Fruit fly (Drosophila melanogaster) whole organism, embryonic: ENCODE data around the gene nudE.
A peak's percentile ranks its signal among the peaks of the same experiment; 100 is the strongest.

Source experiments
- Ada2b ChIP-seq: fragments of 200-800 bp; sonication (Bioruptor generic); IDR thresholded peaks from 2 replicates; pipeline ENCODE4 v1.3.6; 2022; ENCODE audit warnings: missing biosample characterization, missing genetic modification characterization
- Asciz ChIP-seq: fragments of 200-800 bp; sonication (Bioruptor generic); optimal IDR thresholded peaks from 2 replicates; lab custom pipeline; 2017; ENCODE audit warnings: missing biosample characterization, mild to moderate bottlenecking, missing genetic modification characterization, missing genetic modification reagents
- CG10462 ChIP-seq: fragments of 200-800 bp; sonication (Bioruptor generic); optimal IDR thresholded peaks from 2 replicates; lab custom pipeline; 2016; ENCODE audit warnings: missing biosample characterization, missing genetic modification characterization
- CG11504 ChIP-seq: fragments of 200-800 bp; sonication (Bioruptor generic); optimal IDR thresholded peaks from 3 replicates; lab custom pipeline; 2019; ENCODE audit warnings: missing biosample characterization, mild to moderate bottlenecking, missing genetic modification characterization, moderate library complexity
- CG11695 ChIP-seq: fragments of 200-800 bp; sonication (Bioruptor generic); IDR thresholded peaks from 3 replicates; pipeline ENCODE4 v1.3.6; 2022; ENCODE audit warnings: missing biosample characterization, missing genetic modification characterization
- CG1529 ChIP-seq: fragments of 200-800 bp; sonication (Bioruptor generic); optimal IDR thresholded peaks from 3 replicates; lab custom pipeline; 2018; ENCODE audit warnings: missing biosample characterization, missing genetic modification characterization
- CG1603 ChIP-seq: fragments of 200-800 bp; sonication (Bioruptor generic); optimal IDR thresholded peaks from 2 replicates; lab custom pipeline; 2019; ENCODE audit warnings: missing biosample characterization, mild to moderate bottlenecking, missing genetic modification characterization, moderate library complexity
- CG17328 ChIP-seq: fragments of 200-800 bp; sonication (Bioruptor generic); IDR thresholded peaks from 2 replicates; pipeline ENCODE4 v1.3.6; 2022; ENCODE audit warnings: missing biosample characterization, missing genetic modification characterization
- CG2199 ChIP-seq: fragments of 200-800 bp; sonication (Bioruptor generic); IDR thresholded peaks from 3 replicates; pipeline ENCODE4 v1.3.6; 2022; ENCODE audit warnings: missing biosample characterization, missing genetic modification characterization
- CG2875 ChIP-seq: fragments of 200-800 bp; sonication (Bioruptor generic); optimal IDR thresholded peaks from 2 replicates; lab custom pipeline; 2017; ENCODE audit warnings: missing biosample characterization, mild to moderate bottlenecking, missing genetic modification characterization, missing genetic modification reagents
- CG3407 ChIP-seq: fragments of 200-800 bp; sonication (Bioruptor generic); optimal IDR thresholded peaks from 2 replicates; lab custom pipeline; 2018; ENCODE audit warnings: missing biosample characterization, mild to moderate bottlenecking, missing genetic modification characterization
- CG4328 ChIP-seq: fragments of 200-800 bp; sonication (Bioruptor generic); optimal IDR thresholded peaks from 3 replicates; lab custom pipeline; 2017; ENCODE audit warnings: missing biosample characterization, missing genetic modification reagents, missing genetic modification characterization
- CG4730 ChIP-seq: fragments of 200-800 bp; sonication (Bioruptor generic); IDR thresholded peaks from 2 replicates; pipeline ENCODE4 v1.3.6; 2022; ENCODE audit warnings: missing biosample characterization, missing genetic modification characterization
- CG8478 ChIP-seq: fragments of >200 bp; optimal IDR thresholded peaks from 2 replicates; lab custom pipeline; 2018
- CG8765 ChIP-seq: fragments of 200-800 bp; sonication (Bioruptor generic); IDR thresholded peaks from 2 replicates; pipeline ENCODE4 v1.3.6; 2022; ENCODE audit warnings: missing biosample characterization, missing genetic modification characterization
- CG8944 ChIP-seq: fragments of 200-800 bp; sonication (Bioruptor generic); optimal IDR thresholded peaks from 3 replicates; lab custom pipeline; 2016; ENCODE audit warnings: missing biosample characterization, missing genetic modification characterization
- CG9727 ChIP-seq: fragments of 200-800 bp; sonication (Bioruptor generic); optimal IDR thresholded peaks from 3 replicates; lab custom pipeline; 2017; ENCODE audit warnings: missing biosample characterization, mild to moderate bottlenecking, missing genetic modification characterization
- CHES-1-like ChIP-seq: fragments of 200-800 bp; sonication (Bioruptor generic); optimal IDR thresholded peaks from 2 replicates; lab custom pipeline; 2016; ENCODE audit warnings: missing biosample characterization, missing genetic modification characterization
- Doc3 ChIP-seq: fragments of 200-800 bp; sonication (Bioruptor generic); IDR thresholded peaks from 3 replicates; pipeline ENCODE4 v1.3.6; 2022; ENCODE audit warnings: missing biosample characterization, missing genetic modification characterization; ENCODE audit not compliant: partially characterized antibody
- Hr51 ChIP-seq, 2 experiments: fragments of 200-800 bp; sonication (Bioruptor generic); optimal IDR thresholded peaks; 2 replicates in 1 of 2; 3 replicates in 1 of 2; lab custom pipeline; 2016 to 2018; ENCODE audit warnings: missing biosample characterization in 2 of 2, missing genetic modification characterization in 2 of 2, mild to moderate bottlenecking in 1 of 2, moderate library complexity in 1 of 2
- Max ChIP-seq: fragments of 200-800 bp; sonication (Bioruptor generic); optimal IDR thresholded peaks from 2 replicates; lab custom pipeline; 2016; ENCODE audit warnings: missing biosample characterization, mild to moderate bottlenecking, missing genetic modification characterization
- PHDP ChIP-seq: fragments of 200-800 bp; sonication (Bioruptor generic); optimal IDR thresholded peaks from 3 replicates; lab custom pipeline; 2018; ENCODE audit warnings: missing biosample characterization, mild to moderate bottlenecking, missing genetic modification characterization, moderate library complexity
- Pdp1 ChIP-seq, 2 experiments: fragments of 200-800 bp; sonication (Bioruptor generic); optimal IDR thresholded peaks; 3 replicates each; lab custom pipeline; 2016; ENCODE audit warnings: missing biosample characterization in 2 of 2, missing genetic modification characterization in 2 of 2, mild to moderate bottlenecking in 1 of 2, moderate library complexity in 1 of 2
- Rx ChIP-seq: fragments of 200-800 bp; sonication (Bioruptor generic); IDR thresholded peaks from 2 replicates; pipeline ENCODE4 v1.3.6; 2022; ENCODE audit warnings: missing biosample characterization, missing genetic modification characterization
- Sry-β ChIP-seq: fragments of 200-800 bp; sonication (Bioruptor generic); optimal IDR thresholded peaks from 2 replicates; lab custom pipeline; 2018; ENCODE audit warnings: missing biosample characterization, mild to moderate bottlenecking, missing genetic modification characterization, moderate library complexity
- Stat92E ChIP-seq, 3 experiments: fragments of >200 bp in 2 of 3; fragments of 200-800 bp in 1 of 3; sonication (Bioruptor generic) in 1 of 3; optimal IDR thresholded peaks; 2 replicates each; lab custom pipeline; 2017 to 2019; ENCODE audit warnings: missing biosample characterization in 3 of 3, missing genetic modification characterization in 3 of 3, mild to moderate bottlenecking in 1 of 3, moderate library complexity in 1 of 3
- Trl ChIP-seq, 3 experiments: fragments of >200 bp in 2 of 3; fragments of 200-800 bp in 1 of 3; sonication (Bioruptor generic) in 1 of 3; optimal IDR thresholded peaks; 2 replicates in 1 of 3; 3 replicates in 2 of 3; lab custom pipeline; 2016 to 2017; ENCODE audit warnings: missing biosample characterization in 1 of 3, missing genetic modification characterization in 1 of 3
- ash1 ChIP-seq: fragments of 200-800 bp; sonication (Bioruptor generic); optimal IDR thresholded peaks from 2 replicates; lab custom pipeline; 2018; ENCODE audit warnings: missing biosample characterization, mild to moderate bottlenecking, missing genetic modification characterization
- br ChIP-seq: fragments of >200 bp; optimal IDR thresholded peaks from 2 replicates; lab custom pipeline; 2017
- dysf ChIP-seq: fragments of 200-800 bp; sonication (Bioruptor generic); IDR thresholded peaks from 3 replicates; pipeline ENCODE4 v1.3.6; 2022; ENCODE audit warnings: missing biosample characterization, missing genetic modification characterization
- hbn ChIP-seq: fragments of 200-800 bp; sonication (Bioruptor generic); IDR thresholded peaks from 2 replicates; pipeline ENCODE4 v1.3.6; 2022; ENCODE audit warnings: missing biosample characterization, missing genetic modification characterization; ENCODE audit not compliant: partially characterized antibody
- nerfin-1 ChIP-seq: fragments of 200-800 bp; sonication (Bioruptor generic); optimal IDR thresholded peaks from 3 replicates; lab custom pipeline; 2019; ENCODE audit warnings: missing biosample characterization, mild to moderate bottlenecking, missing genetic modification characterization, moderate library complexity
- oc ChIP-seq: fragments of 200-800 bp; sonication (Bioruptor generic); optimal IDR thresholded peaks from 2 replicates; lab custom pipeline; 2018; ENCODE audit warnings: missing biosample characterization, mild to moderate bottlenecking, missing genetic modification characterization, moderate library complexity
- p53 ChIP-seq: fragments of 200-800 bp; sonication (Bioruptor generic); optimal IDR thresholded peaks from 2 replicates; lab custom pipeline; 2016; ENCODE audit warnings: missing biosample characterization, missing genetic modification characterization
- pho ChIP-seq: fragments of 200-800 bp; sonication (Bioruptor generic); optimal IDR thresholded peaks from 2 replicates; lab custom pipeline; 2016; ENCODE audit warnings: missing biosample characterization, missing genetic modification characterization
- rib ChIP-seq: fragments of 200-800 bp; sonication (Bioruptor generic); IDR thresholded peaks from 2 replicates; pipeline ENCODE4 v1.3.6; 2022; ENCODE audit warnings: missing biosample characterization, missing genetic modification characterization
- salm ChIP-seq: fragments of 200-800 bp; sonication (Bioruptor generic); optimal IDR thresholded peaks from 2 replicates; lab custom pipeline; 2018; ENCODE audit warnings: missing biosample characterization, mild to moderate bottlenecking, missing genetic modification characterization
- sens ChIP-seq: fragments of 200-800 bp; sonication (Bioruptor generic); peaks from one replicate; lab custom pipeline; 2016; ENCODE audit warnings: missing biosample characterization, missing genetic modification characterization
- zen2 ChIP-seq: fragments of 200-800 bp; sonication (Bioruptor generic); IDR thresholded peaks from 3 replicates; pipeline ENCODE4 v1.3.6; 2022; ENCODE audit warnings: missing biosample characterization, missing genetic modification characterization; ENCODE audit not compliant: partially characterized antibody

nudE gene

dm6 chr3L:9853140-9853746 lies 45.8 kb upstream of the nudE start (continued):
- TF ChIP-seq oc (tag; lab: Kevin White, UChicago) (peak; percentile 43), Trl (optimal IDR thresholded peaks at IDR 0.05; lab: Kevin White, UChicago) (no peak), Trl (GFP tag; optimal IDR thresholded peaks at IDR 0.05; lab: Kevin White, UChicago) (no peak), dysf (GFP tag; lab: Robert Waterston, UW) (no peak), CHES-1-like (GFP tag; lab: Kevin White, UChicago) (no peak), Ada2b (GFP tag; lab: Robert Waterston, UW) (0 out of 2 replicates have a peak, but pooled peaks have one; percentile 15), CG9727 (GFP tag; lab: Kevin White, UChicago) (no peak), CG2875 (no peak), Max (GFP tag; lab: Kevin White, UChicago) (no peak), pho (GFP tag; lab: Kevin White, UChicago) (no peak), CG3407 (GFP tag; lab: Kevin White, UChicago) (no peak), Rx (GFP tag; lab: Robert Waterston, UW) (no peak), CG8478 (no peak), CG4328 (GFP tag; lab: Kevin White, UChicago) (no peak), CG2199 (GFP tag; lab: Robert Waterston, UW) (0 out of 3 replicates have a peak, but pooled peaks have one; percentile 28), sens (GFP tag; lab: Kevin White, UChicago) (peak; percentile 4), nerfin-1 (tag; lab: Kevin White, UChicago) (no peak), hbn (GFP tag; lab: Robert Waterston, UW) (no peak), CG11695 (GFP tag; lab: Robert Waterston, UW) (0 out of 3 replicates have a peak, but pooled peaks have one; percentile 29), Stat92E (GFP tag; optimal IDR thresholded peaks at IDR 0.05; lab: Kevin White, UChicago) (no peak), zen2 (GFP tag; lab: Robert Waterston, UW) (no peak), p53 (GFP tag; lab: Kevin White, UChicago) (no peak), Sry-β (GFP tag; lab: Kevin White, UChicago) (no peak), br (lab: Kevin White, UChicago) (no peak), salm (tag; lab: Kevin White, UChicago) (no peak), CG1529 (no peak), CG11504 (tag; lab: Kevin White, UChicago) (peak; percentile 15), Hr51 (GFP tag; optimal IDR thresholded peaks at IDR 0.05; lab: Kevin White, UChicago) (no peak), PHDP (tag; lab: Kevin White, UChicago) (no peak), ash1 (GFP tag; lab: Kevin White, UChicago) (no peak), Pdp1 (GFP tag; optimal IDR thresholded peaks at IDR 0.05; lab: Kevin White, UChicago) (no peak), CG8765 (GFP tag; lab: Robert Waterston, UW) (no peak), CG17328 (GFP tag; lab: Robert Waterston, UW) (no peak), Asciz (GFP tag; lab: Kevin White, UChicago) (no peak), rib (GFP tag; lab: Robert Waterston, UW) (no peak), CG8944 (GFP tag; lab: Kevin White, UChicago) (no peak), Doc3 (GFP tag; lab: Robert Waterston, UW) (no peak), CG4730 (GFP tag; lab: Robert Waterston, UW) (no peak), CG1603 (no peak), CG10462 (GFP tag; lab: Kevin White, UChicago) (no peak)
